Fruit fly (Drosophila melanogaster) whole organism, pupa: ENCODE data around the gene Golgin104.

Experiments used
- CG10348 ChIP-seq: fragments of 200-800 bp; sonication (Bioruptor generic); IDR thresholded peaks from 2 replicates; pipeline ENCODE4 v1.3.6; 2022; ENCODE audit warnings: missing biosample characterization, missing genetic modification characterization
- CG12605 ChIP-seq: fragments of 200-800 bp; sonication (Bioruptor generic); IDR thresholded peaks from 2 replicates; pipeline ENCODE4 v1.3.6; 2022; ENCODE audit warnings: missing biosample characterization, missing genetic modification characterization
- CG13204 ChIP-seq: fragments of 200-800 bp; sonication (Bioruptor generic); optimal IDR thresholded peaks from 2 replicates; lab custom pipeline; 2018; ENCODE audit warnings: missing biosample characterization, mild to moderate bottlenecking, missing genetic modification characterization, moderate library complexity
- CG14655 ChIP-seq: fragments of 200-800 bp; sonication (Bioruptor generic); optimal IDR thresholded peaks from 3 replicates; lab custom pipeline; 2017; ENCODE audit warnings: mild to moderate bottlenecking, missing biosample characterization, missing genetic modification reagents, missing genetic modification characterization
- CG15710 ChIP-seq: fragments of 200-800 bp; sonication (Bioruptor generic); optimal IDR thresholded peaks from 2 replicates; lab custom pipeline; 2018; ENCODE audit warnings: missing biosample characterization, mild to moderate bottlenecking, missing genetic modification characterization, moderate library complexity
- CG17806 ChIP-seq: fragments of 200-800 bp; sonication (Bioruptor generic); optimal IDR thresholded peaks from 2 replicates; lab custom pipeline; 2018; ENCODE audit warnings: missing biosample characterization, mild to moderate bottlenecking, missing genetic modification characterization, moderate library complexity
- CG32121 ChIP-seq: fragments of 200-800 bp; sonication (Bioruptor generic); IDR thresholded peaks from 2 replicates; pipeline ENCODE4 v1.3.6; 2022; ENCODE audit warnings: missing biosample characterization, missing genetic modification characterization
- CG34367 ChIP-seq: fragments of 200-800 bp; sonication (Bioruptor generic); optimal IDR thresholded peaks from 2 replicates; lab custom pipeline; 2018; ENCODE audit warnings: missing biosample characterization, mild to moderate bottlenecking, missing genetic modification characterization
- CG4496 ChIP-seq: fragments of 200-800 bp; sonication (Bioruptor generic); IDR thresholded peaks from 3 replicates; pipeline ENCODE4 v1.3.6; 2022; ENCODE audit warnings: missing biosample characterization, missing genetic modification characterization
- CG8159 ChIP-seq: fragments of 200-800 bp; sonication (Bioruptor generic); optimal IDR thresholded peaks from 3 replicates; lab custom pipeline; 2018; ENCODE audit warnings: missing biosample characterization, mild to moderate bottlenecking, missing genetic modification characterization, moderate library complexity
- CG8301 ChIP-seq: fragments of 200-800 bp; sonication (Bioruptor generic); optimal IDR thresholded peaks from 2 replicates; lab custom pipeline; 2018; ENCODE audit warnings: missing biosample characterization, mild to moderate bottlenecking, missing genetic modification characterization
- CG9948 ChIP-seq: fragments of 200-800 bp; sonication (Bioruptor generic); optimal IDR thresholded peaks from 2 replicates; lab custom pipeline; 2018; ENCODE audit warnings: missing biosample characterization, mild to moderate bottlenecking, missing genetic modification characterization, moderate library complexity
- D1 ChIP-seq: fragments of 200-800 bp; sonication (Bioruptor generic); optimal IDR thresholded peaks from 2 replicates; lab custom pipeline; 2018; ENCODE audit warnings: missing biosample characterization, mild to moderate bottlenecking, missing genetic modification characterization, moderate library complexity
- EcR ChIP-seq: fragments of 200-800 bp; sonication (Bioruptor generic); optimal IDR thresholded peaks from 3 replicates; lab custom pipeline; 2019; ENCODE audit warnings: missing biosample characterization, missing genetic modification characterization, mild to moderate bottlenecking, moderate library complexity, missing genetic modification reagents
- Ets98B ChIP-seq: fragments of 200-800 bp; sonication (Bioruptor generic); IDR thresholded peaks from 2 replicates; pipeline ENCODE4 v1.3.6; 2022; ENCODE audit warnings: missing biosample characterization, missing genetic modification characterization
- Pif1A ChIP-seq: fragments of 200-800 bp; sonication (Bioruptor generic); optimal IDR thresholded peaks from 3 replicates; lab custom pipeline; 2016; ENCODE audit warnings: missing biosample characterization, missing genetic modification characterization
- Pif1B ChIP-seq: fragments of 200-800 bp; sonication (Bioruptor generic); optimal IDR thresholded peaks from 3 replicates; lab custom pipeline; 2016; ENCODE audit warnings: missing biosample characterization, missing genetic modification characterization
- Snoo ChIP-seq: fragments of 200-800 bp; sonication (Bioruptor generic); optimal IDR thresholded peaks from 3 replicates; lab custom pipeline; 2017; ENCODE audit warnings: missing biosample characterization, mild to moderate bottlenecking, missing genetic modification characterization, inconsistent platforms
- fd96Ca ChIP-seq: fragments of 200-800 bp; sonication (Bioruptor generic); IDR thresholded peaks from 3 replicates; pipeline ENCODE4 v1.3.6; 2022; ENCODE audit warnings: missing biosample characterization, missing genetic modification characterization
- gl ChIP-seq: fragments of 200-800 bp; sonication (Bioruptor generic); optimal IDR thresholded peaks from 2 replicates; lab custom pipeline; 2018; ENCODE audit warnings: missing biosample characterization, mild to moderate bottlenecking, missing genetic modification characterization
- rn ChIP-seq: fragments of 200-800 bp; sonication (Bioruptor generic); IDR thresholded peaks from 2 replicates; pipeline ENCODE4 v1.3.6; 2022; ENCODE audit warnings: missing biosample characterization, missing genetic modification characterization

The Golgin104 gene

DNA sequence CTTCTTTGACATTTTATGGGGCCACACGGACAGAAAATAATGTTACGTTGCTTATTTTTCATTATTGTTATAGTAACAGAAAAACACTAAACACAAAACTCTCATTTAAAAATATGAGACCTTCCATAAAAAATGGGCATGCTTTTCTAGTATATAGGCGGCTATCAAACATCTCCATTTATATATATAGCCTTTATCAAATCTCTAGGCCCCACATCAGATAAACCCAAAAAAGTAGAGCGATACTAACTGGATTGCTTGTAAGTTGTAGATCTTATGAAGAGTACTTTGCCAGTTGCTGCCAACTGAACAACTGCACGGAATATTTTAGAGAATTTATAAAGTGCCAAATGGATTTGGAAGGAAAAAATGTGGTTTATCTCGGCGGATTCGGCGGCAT lies 17.8 kb upstream of the Golgin104 start, which contains the start of gene CG18814:
CG18814 (plus strand) TSS at position 301 of the 400 bp plus-strand sequence.
- no peak for TF ChIP-seq CG10348
- TF ChIP-seq CG9948: no peak
- TF ChIP-seq CG15710 (tag; lab: Kevin White, UChicago): no peak
- TF ChIP-seq Pif1A: no peak
- TF ChIP-seq CG17806 (tag; lab: Kevin White, UChicago): no peak
- TF ChIP-seq CG12605 (GFP tag; lab: Robert Waterston, UW): no peak
- TF ChIP-seq, all 21 proteins: peak for 0

DNA sequence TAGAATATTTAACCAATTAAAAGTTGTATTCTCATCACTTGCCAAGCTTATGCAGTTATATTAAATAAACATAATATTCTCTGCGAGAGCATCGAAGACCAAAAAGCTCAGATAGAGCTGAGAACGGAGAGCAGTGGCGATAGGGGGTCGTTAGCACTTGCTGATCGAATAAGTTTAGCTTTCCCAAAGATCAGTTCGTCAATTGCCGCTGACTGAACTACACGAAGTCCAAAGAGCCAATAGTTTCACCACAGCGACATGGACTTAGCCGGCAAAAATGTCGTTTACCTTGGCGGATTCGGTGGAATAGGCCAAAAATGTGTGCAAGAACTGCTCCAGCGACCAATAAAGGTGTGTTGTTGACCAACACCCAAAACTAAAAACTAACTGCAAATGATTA lies 16.4 kb upstream of the Golgin104 start, which contains the start of gene CG4842:
CG4842 (plus strand) TSS at position 191 of the 400 bp plus-strand sequence.
- TF ChIP-seq EcR (GFP tag; lab: Kevin White, UChicago) (peak; percentile 7), CG14655 (no peak), CG12605 (GFP tag; lab: Robert Waterston, UW) (no peak), CG8159 (tag; lab: Kevin White, UChicago) (no peak), rn (no peak)

- TF ChIP-seq CG8159 (tag; lab: Kevin White, UChicago) (no peak), rn (no peak), CG13204 (GFP tag; lab: Kevin White, UChicago) (no peak), Pif1B (GFP tag; lab: Kevin White, UChicago) (no peak), CG34367 (tag; lab: Kevin White, UChicago) (no peak), CG8301 (no peak), D1 (no peak), CG12605 (GFP tag; lab: Robert Waterston, UW) (no peak), CG17806 (tag; lab: Kevin White, UChicago) (no peak), fd96Ca (GFP tag; lab: Robert Waterston, UW) (no peak), CG14655 (no peak)
- TF ChIP-seq, all 21 proteins: peak for 0
Measured at dm6 chr3L:16367240-16367639, 15.5 kb upstream of the Golgin104 start, which contains the start of gene Cpr72Ec. TSS of gene Cpr72Ec (minus strand) at chr3L:16367340.

- TF ChIP-seq Snoo (no peak), Pif1B (GFP tag; lab: Kevin White, UChicago) (no peak), CG13204 (GFP tag; lab: Kevin White, UChicago) (no peak), fd96Ca (GFP tag; lab: Robert Waterston, UW) (no peak), Ets98B (GFP tag; lab: Robert Waterston, UW) (no peak), CG32121 (GFP tag; lab: Robert Waterston, UW) (no peak), Pif1A (no peak), CG14655 (no peak), D1 (no peak)
Measured at dm6 chr3L:16364599-16364998, 12.8 kb upstream of the Golgin104 start, which contains the start of gene Cpr72Eb. TSS of gene Cpr72Eb (plus strand) at chr3L:16364899.

DNA sequence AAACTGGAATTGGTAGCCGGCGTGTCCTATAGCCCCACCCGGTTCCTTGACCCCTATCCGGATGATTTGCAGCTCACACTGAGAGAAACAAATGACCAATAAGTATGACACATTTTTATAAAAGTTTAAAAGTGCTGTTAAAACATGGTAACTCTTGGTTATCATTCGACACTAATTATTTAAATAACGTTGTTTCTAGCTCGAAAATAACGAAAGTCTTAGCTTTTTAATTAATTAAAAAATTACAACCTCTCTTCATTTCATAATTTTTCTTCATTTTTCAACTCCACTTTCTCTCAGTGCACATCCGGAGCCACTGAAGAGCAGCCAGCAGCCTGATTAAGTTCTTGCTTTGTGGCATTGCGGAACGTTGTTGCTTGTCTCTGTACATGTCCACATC lies 12.4 kb upstream of the Golgin104 start:
- peak; percentile 86 for TF ChIP-seq Pif1B (GFP tag; lab: Kevin White, UChicago)
- TF ChIP-seq CG12605 (GFP tag; lab: Robert Waterston, UW): peak; percentile 44; the same call in 1 of the 2 replicates
- TF ChIP-seq CG8301: peak; percentile 75
- 0 out of 3 replicates have a peak, but pooled peaks have one; percentile 21 for TF ChIP-seq CG4496 (GFP tag; lab: Robert Waterston, UW)
- peak; percentile 76 for TF ChIP-seq gl
- TF ChIP-seq CG13204 (GFP tag; lab: Kevin White, UChicago): no peak
- no peak for TF ChIP-seq rn
- TF ChIP-seq CG14655: peak; percentile 85
- no peak for TF ChIP-seq Ets98B (GFP tag; lab: Robert Waterston, UW)
- peak; percentile 90 for TF ChIP-seq CG17806 (tag; lab: Kevin White, UChicago)
- no peak for TF ChIP-seq fd96Ca (GFP tag; lab: Robert Waterston, UW)
- TF ChIP-seq CG9948: peak; percentile 87
- 0 out of 2 replicates have a peak, but pooled peaks have one; percentile 24 for TF ChIP-seq CG32121 (GFP tag; lab: Robert Waterston, UW)
- TF ChIP-seq CG8159 (tag; lab: Kevin White, UChicago): peak; percentile 92
- peak; percentile 96 for TF ChIP-seq EcR (GFP tag; lab: Kevin White, UChicago)
- peak; percentile 85 for TF ChIP-seq D1
- TF ChIP-seq Pif1A: peak; percentile 81
- TF ChIP-seq CG10348: no peak
- peak; percentile 90 for TF ChIP-seq CG15710 (tag; lab: Kevin White, UChicago)
- peak; percentile 85 for TF ChIP-seq CG34367 (tag; lab: Kevin White, UChicago)
- TF ChIP-seq Snoo: peak; percentile 81

DNA sequence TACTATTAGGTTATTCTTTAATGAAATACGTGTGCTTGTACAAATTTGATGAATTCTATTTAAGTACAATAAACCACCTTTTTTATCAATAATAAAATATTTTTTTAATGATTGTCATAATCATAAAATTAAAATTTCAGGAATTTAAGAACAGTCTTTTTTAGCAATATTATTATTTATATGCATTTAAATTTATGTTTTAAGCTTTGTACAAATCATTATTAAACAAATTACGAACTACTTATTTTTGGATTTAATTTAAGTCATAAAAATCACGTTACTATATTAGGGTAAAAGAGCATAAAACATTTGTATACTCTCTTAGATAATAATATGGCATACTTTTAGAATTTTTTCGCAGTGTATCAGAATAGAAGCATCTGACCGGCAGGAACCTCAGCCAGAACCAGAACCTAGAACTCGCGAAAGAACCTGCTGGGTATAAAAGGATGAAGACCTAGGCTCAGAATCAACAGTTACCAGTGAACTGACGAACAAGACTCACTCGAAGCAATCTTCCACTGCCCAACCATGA lies 10.4 kb upstream of the Golgin104 start, which contains the start of gene Cpr72Ea:
Cpr72Ea (plus strand) TSS at position 485 of the 535 bp plus-strand sequence.
- TF ChIP-seq CG8159 (tag; lab: Kevin White, UChicago) (peak; percentile 72), CG13204 (GFP tag; lab: Kevin White, UChicago) (no peak), CG14655 (peak; percentile 39), Pif1A (no peak), D1 (peak; percentile 49), CG9948 (peak; percentile 73), CG15710 (tag; lab: Kevin White, UChicago) (peak; percentile 55), CG17806 (tag; lab: Kevin White, UChicago) (peak; percentile 6), rn (no peak), Ets98B (GFP tag; lab: Robert Waterston, UW) (no peak), CG34367 (tag; lab: Kevin White, UChicago) (peak; percentile 17)
